Worm (Caenorhabditis elegans) whole organism, L2 larva: Measurements from ENCODE around the gene fbxa-143.

Source experiments
- C34F6.9 ChIP-seq: fragments of 150-350 bp; optimal IDR thresholded peaks from 2 replicates; lab custom pipeline; 2014; ENCODE audit warnings: missing biosample characterization, missing genetic modification characterization
- Y55F3AM.14 ChIP-seq: fragments of 200-800 bp; sonication (Bioruptor generic); optimal IDR thresholded peaks from 2 replicates; lab custom pipeline; 2018; ENCODE audit warnings: mild to moderate bottlenecking, missing genetic modification characterization, missing compliant biosample characterization
- ZK546.5 ChIP-seq: sonication (generic microtip); optimal IDR thresholded peaks from 2 replicates; lab custom pipeline; 2017; ENCODE audit warnings: missing biosample characterization, missing genetic modification characterization
- blmp-1 ChIP-seq: sonication (generic microtip); optimal IDR thresholded peaks from 2 replicates; lab custom pipeline; 2017; ENCODE audit warnings: missing genetic modification characterization, mild to moderate bottlenecking, missing compliant biosample characterization, antibody characterized with exemption, moderate library complexity; ENCODE audit not compliant: insufficient read depth
- crh-2 ChIP-seq: sonication (generic microtip); optimal IDR thresholded peaks from 2 replicates; lab custom pipeline; 2017; ENCODE audit warnings: missing biosample characterization, missing genetic modification characterization
- dmd-4 ChIP-seq: sonication (generic microtip); optimal IDR thresholded peaks from 2 replicates; lab custom pipeline; 2017; ENCODE audit warnings: missing biosample characterization, missing genetic modification characterization
- egl-27 ChIP-seq: sonication (generic microtip); optimal IDR thresholded peaks from 3 replicates; lab custom pipeline; 2017; ENCODE audit warnings: missing biosample characterization, missing genetic modification reagents, missing genetic modification characterization
- elt-1 ChIP-seq: fragments of 150-350 bp; optimal IDR thresholded peaks from 2 replicates; lab custom pipeline; 2014; ENCODE audit warnings: missing biosample characterization, missing genetic modification characterization
- elt-3 ChIP-seq: sonication (generic microtip); optimal IDR thresholded peaks from 2 replicates; lab custom pipeline; 2017; ENCODE audit warnings: missing biosample characterization, missing genetic modification characterization
- fos-1 ChIP-seq: fragments of 150-350 bp; optimal IDR thresholded peaks from 2 replicates; lab custom pipeline; 2014; ENCODE audit warnings: missing biosample characterization, missing genetic modification characterization
- lin-11 ChIP-seq: fragments of 150-350 bp; sonication (generic microtip); optimal IDR thresholded peaks from 2 replicates; lab custom pipeline; 2014; ENCODE audit warnings: missing biosample characterization, missing genetic modification characterization, inconsistent platforms, mixed read lengths
- lin-13 ChIP-seq: fragments of 150-350 bp; optimal IDR thresholded peaks from 2 replicates; lab custom pipeline; 2014; ENCODE audit warnings: missing biosample characterization, missing genetic modification reagents, missing genetic modification characterization
- lin-39 ChIP-seq: fragments of 150-350 bp; optimal IDR thresholded peaks from 2 replicates; lab custom pipeline; 2014; ENCODE audit warnings: missing biosample characterization, missing genetic modification reagents, missing genetic modification characterization
- lsy-2 ChIP-seq, 2 experiments: fragments of 150-350 bp in 1 of 2; sonication (generic microtip) in 1 of 2; optimal IDR thresholded peaks; 2 replicates each; lab custom pipeline; 2014 to 2017; ENCODE audit warnings: missing biosample characterization in 2 of 2, missing genetic modification characterization in 2 of 2
- mab-5 ChIP-seq: fragments of 150-350 bp; optimal IDR thresholded peaks from 2 replicates; lab custom pipeline; 2014; ENCODE audit warnings: missing biosample characterization, missing genetic modification characterization
- mbf-1 ChIP-seq: sonication (generic microtip); optimal IDR thresholded peaks from 2 replicates; lab custom pipeline; 2017; ENCODE audit warnings: missing biosample characterization, missing genetic modification characterization
- mdl-1 ChIP-seq, 2 experiments: fragments of 150-350 bp in 1 of 2; sonication (generic microtip) in 1 of 2; optimal IDR thresholded peaks; 2 replicates each; lab custom pipeline; 2017; ENCODE audit warnings: missing biosample characterization in 2 of 2, missing genetic modification characterization in 2 of 2
- nhr-10 ChIP-seq: sonication (generic microtip); optimal IDR thresholded peaks from 2 replicates; lab custom pipeline; 2017; ENCODE audit warnings: missing biosample characterization, missing genetic modification characterization
- nhr-11 ChIP-seq: fragments of 150-350 bp; optimal IDR thresholded peaks from 2 replicates; lab custom pipeline; 2014; ENCODE audit warnings: missing biosample characterization, missing genetic modification characterization
- nhr-21 ChIP-seq: fragments of 150-350 bp; optimal IDR thresholded peaks from 2 replicates; lab custom pipeline; 2014; ENCODE audit warnings: missing biosample characterization, missing genetic modification characterization
- nhr-6 ChIP-seq: fragments of 150-350 bp; optimal IDR thresholded peaks from 2 replicates; lab custom pipeline; 2014; ENCODE audit warnings: missing biosample characterization, missing genetic modification characterization
- nhr-77 ChIP-seq: fragments of 150-350 bp; optimal IDR thresholded peaks from 2 replicates; lab custom pipeline; 2014; ENCODE audit warnings: missing biosample characterization, missing genetic modification characterization
- peb-1 ChIP-seq: fragments of 150-350 bp; optimal IDR thresholded peaks from 2 replicates; lab custom pipeline; 2014; ENCODE audit warnings: missing biosample characterization, missing genetic modification characterization
- sem-4 ChIP-seq: fragments of 150-350 bp; optimal IDR thresholded peaks from 2 replicates; lab custom pipeline; 2014; ENCODE audit warnings: missing biosample characterization, missing genetic modification reagents, missing genetic modification characterization
- skn-1 ChIP-seq: sonication (generic microtip); optimal IDR thresholded peaks from 2 replicates; lab custom pipeline; 2017; ENCODE audit warnings: missing biosample characterization, missing genetic modification characterization
- sma-3 ChIP-seq: sonication (generic microtip); optimal IDR thresholded peaks from 2 replicates; lab custom pipeline; 2016; ENCODE audit warnings: missing genetic modification reagents, missing genetic modification characterization, missing compliant biosample characterization
- sma-9 ChIP-seq, 2 experiments: fragments of 150-350 bp in 1 of 2; sonication (generic microtip) in 1 of 2; optimal IDR thresholded peaks; 2 replicates each; lab custom pipeline; 2014 to 2016; ENCODE audit warnings: missing genetic modification characterization in 2 of 2, mild to moderate bottlenecking in 1 of 2, missing biosample characterization in 1 of 2, missing compliant biosample characterization in 1 of 2, missing genetic modification reagents in 1 of 2, moderate library complexity in 1 of 2
- snpc-4 ChIP-seq: fragments of 150-350 bp; optimal IDR thresholded peaks from 2 replicates; lab custom pipeline; 2014; ENCODE audit warnings: missing biosample characterization, missing genetic modification characterization
- unc-39 ChIP-seq: fragments of 150-350 bp; optimal IDR thresholded peaks from 2 replicates; lab custom pipeline; 2014; ENCODE audit warnings: missing biosample characterization, missing genetic modification characterization
- unc-55 ChIP-seq: fragments of 150-350 bp; sonication (generic microtip); optimal IDR thresholded peaks from 3 replicates; lab custom pipeline; 2014; ENCODE audit warnings: missing biosample characterization, missing genetic modification reagents, missing genetic modification characterization
- zag-1 ChIP-seq: fragments of 150-350 bp; optimal IDR thresholded peaks from 2 replicates; lab custom pipeline; 2014; ENCODE audit warnings: missing biosample characterization, missing genetic modification characterization
- ztf-1 ChIP-seq: fragments of 200-800 bp; sonication (Bioruptor generic); conservative IDR thresholded peaks from 2 replicates; pipeline ENCODE4 v1.3.6; 2022; ENCODE audit warnings: missing genetic modification characterization, missing compliant biosample characterization
- ztf-4 ChIP-seq: fragments of 150-350 bp; optimal IDR thresholded peaks from 2 replicates; lab custom pipeline; 2014; ENCODE audit warnings: missing biosample characterization, missing genetic modification characterization

fbxa-143 gene

DNA sequence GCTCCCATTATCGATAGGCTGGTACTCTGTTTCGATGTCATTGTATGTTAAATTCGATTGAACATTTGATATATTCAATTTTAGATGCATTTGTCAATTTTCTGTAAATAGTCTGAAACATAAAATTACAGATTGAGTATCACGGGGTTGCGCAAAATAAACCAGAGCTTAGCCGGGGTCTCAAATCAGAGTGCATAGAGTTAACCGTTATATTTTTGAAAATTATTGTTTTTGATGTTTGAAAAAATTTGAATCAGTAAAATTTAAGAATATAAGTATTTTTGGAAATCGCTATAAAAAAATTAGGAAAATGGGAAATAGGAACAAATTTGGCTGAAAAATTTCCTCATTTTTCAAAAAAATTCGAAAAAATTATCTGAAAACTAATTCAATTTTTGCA is 32.3 kb upstream of the fbxa-143 start, which contains the start of gene F10A3.17:
F10A3.17 (minus strand) TSS at position 101 of the 400 bp plus-strand sequence.
- no peak for TF ChIP-seq sma-3 (GFP tag; lab: Kevin White, UChicago)
- no peak for TF ChIP-seq Y55F3AM.14 (GFP tag; lab: Kevin White, UChicago)
- no peak for TF ChIP-seq C34F6.9 (tag; lab: Kevin White, UChicago)
- TF ChIP-seq mab-5: no peak
- no peak for TF ChIP-seq peb-1 (tag; lab: Kevin White, UChicago)
- no peak for TF ChIP-seq crh-2 (tag; lab: Kevin White, UChicago)
- TF ChIP-seq egl-27: no peak
- no peak for TF ChIP-seq unc-55 (GFP tag; lab: Kevin White, UChicago)
- no peak for TF ChIP-seq unc-39 (tag; lab: Kevin White, UChicago)
- no peak for TF ChIP-seq sem-4 (tag; lab: Kevin White, UChicago)
- no peak for TF ChIP-seq mdl-1 (tag; optimal IDR thresholded peaks at IDR 0.05; lab: Kevin White, UChicago)
- TF ChIP-seq lin-39 (tag; lab: Kevin White, UChicago): no peak
- TF ChIP-seq ZK546.5 (tag; lab: Kevin White, UChicago): no peak
- TF ChIP-seq ztf-1: no peak
- no peak for TF ChIP-seq sma-9 (GFP tag; optimal IDR thresholded peaks at IDR 0.05; lab: Kevin White, UChicago)
- TF ChIP-seq sma-9 (tag; optimal IDR thresholded peaks at IDR 0.05; lab: Kevin White, UChicago): no peak
- TF ChIP-seq lsy-2 (tag; optimal IDR thresholded peaks at IDR 0.05; lab: Kevin White, UChicago): no peak
- no peak for TF ChIP-seq mbf-1 (tag; lab: Kevin White, UChicago)

DNA sequence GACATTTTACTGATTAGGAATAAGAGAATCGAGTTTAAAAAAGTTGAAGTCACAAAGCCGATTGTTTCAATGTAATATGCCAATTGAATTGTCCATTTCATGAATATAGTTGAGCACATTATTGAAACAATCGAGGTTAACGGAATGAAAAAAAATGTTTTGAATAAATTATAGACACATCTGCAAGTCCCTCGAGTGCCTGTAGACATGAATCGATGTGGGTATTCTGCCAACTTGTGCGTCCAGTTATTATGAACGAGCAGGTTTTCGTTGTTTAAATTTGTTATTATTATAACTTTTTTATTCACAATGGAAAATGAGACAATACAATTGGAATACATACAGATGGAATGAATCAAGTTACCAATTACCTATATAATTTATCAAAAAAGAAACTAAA is 31.1 kb upstream of the fbxa-143 start, which contains the start of gene str-99:
str-99 (minus strand) TSS at position 101 of the 400 bp plus-strand sequence.
- TF ChIP-seq lin-13 (GFP tag; lab: Kevin White, UChicago): no peak
- TF ChIP-seq mbf-1 (tag; lab: Kevin White, UChicago): no peak

- TF ChIP-seq zag-1 (tag; lab: Kevin White, UChicago): no peak
- no peak for TF ChIP-seq fos-1 (tag; lab: Kevin White, UChicago)
- TF ChIP-seq blmp-1: no peak
- TF ChIP-seq peb-1 (tag; lab: Kevin White, UChicago): no peak
- TF ChIP-seq nhr-11: no peak
- no peak for TF ChIP-seq nhr-77
- TF ChIP-seq ztf-4 (tag; lab: Kevin White, UChicago): no peak
- TF ChIP-seq nhr-21 (tag; lab: Kevin White, UChicago): no peak
- TF ChIP-seq dmd-4 (tag; lab: Kevin White, UChicago): no peak
- no peak for TF ChIP-seq elt-3 (tag; lab: Kevin White, UChicago)
- TF ChIP-seq crh-2 (tag; lab: Kevin White, UChicago): no peak
- no peak for TF ChIP-seq mdl-1 (tag; optimal IDR thresholded peaks at IDR 0.05; lab: Kevin White, UChicago)
- TF ChIP-seq mab-5: no peak
- TF ChIP-seq skn-1: no peak
- TF ChIP-seq unc-55 (GFP tag; lab: Kevin White, UChicago): no peak
- no peak for TF ChIP-seq snpc-4 (tag; lab: Kevin White, UChicago)
- no peak for TF ChIP-seq C34F6.9 (tag; lab: Kevin White, UChicago)
- TF ChIP-seq sem-4 (tag; lab: Kevin White, UChicago): no peak
These were observed 27.8 kb upstream of the fbxa-143 start, which contains the start of gene str-97 for ce11 chrV:16155111-16155510. Gene str-97, minus strand, starts transcription at chrV:16155211.

DNA sequence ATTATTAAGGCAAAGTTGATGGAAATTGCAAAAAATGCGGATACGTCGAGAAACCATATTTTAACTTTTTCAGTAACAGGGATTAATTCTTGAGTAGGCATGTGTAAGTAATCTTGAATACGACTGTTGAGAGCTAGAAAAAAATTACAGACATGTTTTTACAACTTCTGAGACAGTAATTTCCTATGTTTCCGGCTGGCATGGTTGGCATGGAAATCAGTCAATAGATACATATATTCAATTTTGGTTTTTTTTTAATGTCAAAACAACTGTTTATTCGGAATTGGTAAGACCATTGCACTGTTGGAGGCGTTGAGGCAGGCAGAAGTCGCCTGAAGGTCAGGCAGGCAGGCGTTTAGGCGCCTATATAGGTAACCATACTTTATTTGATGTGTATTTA is 26.1 kb upstream of the fbxa-143 start, which contains the start of gene str-254:
str-254 (minus strand) TSS at position 101 of the 400 bp plus-strand sequence.
- TF ChIP-seq nhr-6 (tag; lab: Kevin White, UChicago) (no peak), mdl-1 (tag; optimal IDR thresholded peaks at IDR 0.05; lab: Kevin White, UChicago) (no peak), sma-9 (GFP tag; optimal IDR thresholded peaks at IDR 0.05; lab: Kevin White, UChicago) (no peak), sma-9 (tag; optimal IDR thresholded peaks at IDR 0.05; lab: Kevin White, UChicago) (no peak), sma-3 (GFP tag; lab: Kevin White, UChicago) (no peak), blmp-1 (no peak), nhr-77 (no peak), elt-3 (tag; lab: Kevin White, UChicago) (no peak), nhr-10 (tag; lab: Kevin White, UChicago) (no peak), mab-5 (no peak), elt-1 (tag; lab: Kevin White, UChicago) (no peak), C34F6.9 (tag; lab: Kevin White, UChicago) (no peak), zag-1 (tag; lab: Kevin White, UChicago) (no peak)

- TF ChIP-seq lin-11 (tag; lab: Kevin White, UChicago) (no peak), C34F6.9 (tag; lab: Kevin White, UChicago) (no peak), lin-13 (GFP tag; lab: Kevin White, UChicago) (no peak), unc-55 (GFP tag; lab: Kevin White, UChicago) (no peak)
These were observed 21.5 kb upstream of the fbxa-143 start, which contains the start of gene F10A3.4 for ce11 chrV:16148805-16149204. Gene F10A3.4, plus strand, starts transcription at chrV:16149105.
